Worm (Caenorhabditis elegans) whole organism, L2 larva: ENCODE results near the gene C27D9.1.

Experiments
- R02D3.7 ChIP-seq: fragments of 150-350 bp; optimal IDR thresholded peaks from 2 replicates; lab custom pipeline; 2014; ENCODE audit warnings: missing biosample characterization, missing genetic modification characterization
- ama-1 ChIP-seq: fragments of 150-350 bp; optimal IDR thresholded peaks from 2 replicates; lab custom pipeline; 2018; ENCODE audit warnings: inconsistent platforms
- egl-27 ChIP-seq: sonication (generic microtip); optimal IDR thresholded peaks from 3 replicates; lab custom pipeline; 2017; ENCODE audit warnings: missing biosample characterization, missing genetic modification reagents, missing genetic modification characterization
- mdl-1 ChIP-seq, 2 experiments: fragments of 150-350 bp in 1 of 2; sonication (generic microtip) in 1 of 2; optimal IDR thresholded peaks; 2 replicates each; lab custom pipeline; 2017; ENCODE audit warnings: missing biosample characterization in 2 of 2, missing genetic modification characterization in 2 of 2
- nhr-10 ChIP-seq: sonication (generic microtip); optimal IDR thresholded peaks from 2 replicates; lab custom pipeline; 2017; ENCODE audit warnings: missing biosample characterization, missing genetic modification characterization
- skn-1 ChIP-seq: sonication (generic microtip); optimal IDR thresholded peaks from 2 replicates; lab custom pipeline; 2017; ENCODE audit warnings: missing biosample characterization, missing genetic modification characterization
- unc-62 ChIP-seq: fragments of 150-350 bp; optimal IDR thresholded peaks from 2 replicates; lab custom pipeline; 2014; ENCODE audit warnings: missing biosample characterization, missing genetic modification reagents, missing genetic modification characterization
- ztf-11 ChIP-seq: sonication (generic microtip); optimal IDR thresholded peaks from 2 replicates; lab custom pipeline; 2017; ENCODE audit warnings: missing biosample characterization, missing genetic modification characterization

DNA sequence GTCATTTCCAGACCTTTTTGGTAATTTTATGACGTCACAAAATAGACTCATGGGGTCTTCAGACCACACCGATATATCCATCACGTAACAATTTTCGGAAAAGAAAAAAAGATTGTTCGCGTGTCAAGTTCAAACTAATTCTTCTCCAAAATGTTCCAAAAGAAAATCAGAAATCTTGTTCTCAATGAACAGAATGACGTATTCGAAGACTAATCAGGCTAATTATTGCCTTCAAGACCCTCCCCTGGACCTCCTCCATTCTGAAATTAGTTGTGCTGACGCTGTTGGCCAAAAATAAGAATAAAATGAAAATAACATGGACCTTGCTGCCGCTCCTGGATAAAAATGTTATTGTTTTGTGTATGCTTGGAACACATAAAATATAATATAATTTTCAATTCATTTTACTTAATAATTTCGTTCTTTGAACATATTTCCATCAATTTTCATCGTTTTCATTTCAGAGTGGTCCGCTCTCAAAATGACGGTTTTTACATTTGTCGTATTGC lies 36.7 kb downstream of the C27D9.1 start, which contains the start of gene F26G1.15:
- no peak for TF ChIP-seq egl-27 (tag; lab: Kevin White, UChicago)
- no peak for TF ChIP-seq mdl-1 (tag; optimal IDR thresholded peaks at IDR 0.05; lab: Kevin White, UChicago)
- no peak for TF ChIP-seq nhr-10 (tag; lab: Kevin White, UChicago)
- TF ChIP-seq unc-62 (GFP tag; lab: Kevin White, UChicago), result no peak
- TF ChIP-seq R02D3.7, result no peak
- no peak for TF ChIP-seq ama-1
- no peak for TF ChIP-seq ztf-11 (tag; lab: Kevin White, UChicago)
- no peak for TF ChIP-seq skn-1 (tag; lab: Kevin White, UChicago)
